Fruit fly (Drosophila melanogaster) S2 (cell line): ENCODE data around the gene Girdin.

Experiments used
- CG8478 ChIP-seq: fragments of >200 bp; optimal IDR thresholded peaks from 2 replicates; lab custom pipeline; 2018
- CTCF ChIP-seq, 2 experiments: fragments of >200 bp; optimal IDR thresholded peaks; 2 replicates each; lab custom pipeline; 2018

dm6 chr3L:3143383-3143962 is 35.3 kb upstream of the Girdin start, which contains the start of the genes CG11537 and Alg2:
- TF ChIP-seq CTCF (optimal IDR thresholded peaks at IDR 0.05; lab: Kevin White, UChicago) (no peak), CG8478 (no peak)
